Worm (Caenorhabditis elegans) whole organism, L4 larva: ENCODE data around the gene T24H10.1.
"Not testable (repeated sequence)": the region's sequence is repeated elsewhere in the genome, so short reads cannot be mapped to it uniquely, and the experiment has no call there.

Source experiments
- D1046.2 ChIP-seq: fragments of 200-800 bp; sonication (Bioruptor generic); IDR thresholded peaks from 2 replicates; pipeline ENCODE4 v1.3.6; 2022; ENCODE audit warnings: missing genetic modification characterization, missing compliant biosample characterization
- F26F4.8 ChIP-seq: fragments of 200-800 bp; sonication (Bioruptor generic); conservative IDR thresholded peaks from 2 replicates; pipeline ENCODE4 v1.3.6; 2022; ENCODE audit warnings: missing genetic modification characterization, missing compliant biosample characterization
- F44E2.7 ChIP-seq: fragments of 200-800 bp; sonication (Bioruptor generic); IDR thresholded peaks from 2 replicates; pipeline ENCODE4 v2.1.2; 2022; ENCODE audit warnings: missing genetic modification characterization, missing compliant biosample characterization
- T20F7.1 ChIP-seq: fragments of 200-800 bp; sonication (Bioruptor generic); optimal IDR thresholded peaks from 2 replicates; lab custom pipeline; 2018; ENCODE audit warnings: mild to moderate bottlenecking, missing genetic modification characterization, missing compliant biosample characterization
- T26A8.4 ChIP-seq: fragments of 200-800 bp; sonication (Bioruptor generic); IDR thresholded peaks from 2 replicates; pipeline ENCODE4 v1.3.6; 2022; ENCODE audit warnings: missing genetic modification characterization, missing compliant biosample characterization
- Y105C5A.15 ChIP-seq: fragments of 200-800 bp; sonication (Bioruptor generic); IDR thresholded peaks from 2 replicates; pipeline ENCODE4 v1.3.6; 2022; ENCODE audit warnings: missing genetic modification characterization, missing compliant biosample characterization
- Y48G9A.11 ChIP-seq: fragments of 200-800 bp; sonication (Bioruptor generic); IDR thresholded peaks from 2 replicates; pipeline ENCODE4 v1.3.6; 2022; ENCODE audit warnings: missing genetic modification reagents, missing genetic modification characterization, missing compliant biosample characterization
- Y75B8A.6 ChIP-seq: fragments of 200-800 bp; sonication (Bioruptor generic); IDR thresholded peaks from 2 replicates; pipeline ENCODE4 v1.3.6; 2022; ENCODE audit warnings: missing genetic modification reagents, missing genetic modification characterization, missing compliant biosample characterization
- ZK337.2 ChIP-seq: fragments of 200-800 bp; sonication (Bioruptor generic); IDR thresholded peaks from 2 replicates; pipeline ENCODE4 v1.3.6; 2022; ENCODE audit warnings: missing genetic modification reagents, missing genetic modification characterization, missing compliant biosample characterization
- aha-1 ChIP-seq: fragments of 150-350 bp; peaks from one replicate; lab custom pipeline; 2014; ENCODE audit warnings: missing biosample characterization, missing genetic modification characterization
- arid-1 ChIP-seq: fragments of 200-800 bp; sonication (Bioruptor generic); conservative IDR thresholded peaks from 2 replicates; pipeline ENCODE4 v1.3.6; 2022; ENCODE audit warnings: missing genetic modification reagents, missing genetic modification characterization, missing compliant biosample characterization
- ceh-20 ChIP-seq: fragments of 200-800 bp; sonication (Bioruptor generic); IDR thresholded peaks from 2 replicates; pipeline ENCODE4 v1.3.6; 2022; ENCODE audit warnings: missing genetic modification reagents, missing genetic modification characterization, missing compliant biosample characterization
- ceh-44 ChIP-seq: fragments of 200-800 bp; sonication (Bioruptor generic); IDR thresholded peaks from 2 replicates; pipeline ENCODE4 v1.3.6; 2022; ENCODE audit warnings: missing genetic modification reagents, missing genetic modification characterization, missing compliant biosample characterization
- dmd-6 ChIP-seq: fragments of 200-800 bp; sonication (Bioruptor generic); IDR thresholded peaks from 2 replicates; pipeline ENCODE4 v1.3.6; 2022; ENCODE audit warnings: missing genetic modification reagents, missing genetic modification characterization, missing compliant biosample characterization
- dmd-8 ChIP-seq: fragments of 200-800 bp; sonication (Bioruptor generic); IDR thresholded peaks from 2 replicates; pipeline ENCODE4 v1.3.6; 2022; ENCODE audit warnings: missing genetic modification characterization, missing compliant biosample characterization
- dmd-9 ChIP-seq: fragments of 200-800 bp; sonication (Bioruptor generic); IDR thresholded peaks from 2 replicates; pipeline ENCODE4 v1.3.6; 2022; ENCODE audit warnings: missing genetic modification reagents, missing genetic modification characterization, missing compliant biosample characterization
- egl-43 ChIP-seq: fragments of 200-800 bp; sonication (Bioruptor generic); IDR thresholded peaks from 2 replicates; pipeline ENCODE4 v1.3.6; 2022; ENCODE audit warnings: missing genetic modification reagents, missing genetic modification characterization, missing compliant biosample characterization
- hmg-1.1 ChIP-seq: fragments of 200-800 bp; sonication (Bioruptor generic); IDR thresholded peaks from 2 replicates; pipeline ENCODE4 v1.3.6; 2022; ENCODE audit warnings: missing genetic modification reagents, missing genetic modification characterization, missing compliant biosample characterization
- lim-7 ChIP-seq: fragments of 200-800 bp; sonication (Bioruptor generic); IDR thresholded peaks from 2 replicates; pipeline ENCODE4 v1.3.6; 2022; ENCODE audit warnings: missing genetic modification characterization, missing compliant biosample characterization
- lin-1 ChIP-seq: fragments of 200-800 bp; sonication (Bioruptor generic); IDR thresholded peaks from 2 replicates; pipeline ENCODE4 v1.3.6; 2022; ENCODE audit warnings: missing genetic modification reagents, missing genetic modification characterization, missing compliant biosample characterization
- lin-29 ChIP-seq: fragments of 200-800 bp; sonication (Bioruptor generic); IDR thresholded peaks from 2 replicates; pipeline ENCODE4 v1.3.6; 2022; ENCODE audit warnings: missing genetic modification reagents, missing genetic modification characterization, missing compliant biosample characterization
- lin-38 ChIP-seq: fragments of 200-800 bp; sonication (Bioruptor generic); IDR thresholded peaks from 2 replicates; pipeline ENCODE4 v1.3.6; 2022; ENCODE audit warnings: missing genetic modification reagents, missing genetic modification characterization, missing compliant biosample characterization
- lir-3 ChIP-seq: sonication (generic microtip); optimal IDR thresholded peaks from 2 replicates; lab custom pipeline; 2016; ENCODE audit warnings: mild to moderate bottlenecking, missing genetic modification characterization, missing compliant biosample characterization
- madf-5 ChIP-seq, 2 experiments: fragments of 200-800 bp; sonication (Bioruptor generic); IDR thresholded peaks; 2 replicates each; pipeline ENCODE4 v1.3.6; 2022; ENCODE audit warnings: missing compliant biosample characterization in 2 of 2, missing genetic modification characterization in 2 of 2
- madf-9 ChIP-seq: fragments of 200-800 bp; sonication (Bioruptor generic); conservative IDR thresholded peaks from 2 replicates; pipeline ENCODE4 v1.3.6; 2022; ENCODE audit warnings: missing genetic modification reagents, missing genetic modification characterization, missing compliant biosample characterization
- mdt-29 ChIP-seq: fragments of 200-800 bp; sonication (Bioruptor generic); IDR thresholded peaks from 2 replicates; pipeline ENCODE4 v1.3.6; 2022; ENCODE audit warnings: missing genetic modification reagents, missing genetic modification characterization, missing compliant biosample characterization
- mxl-2 ChIP-seq: fragments of 200-800 bp; sonication (Bioruptor generic); conservative IDR thresholded peaks from 2 replicates; pipeline ENCODE4 v1.3.6; 2022; ENCODE audit warnings: missing genetic modification reagents, missing genetic modification characterization, missing compliant biosample characterization
- nhr-41 ChIP-seq: fragments of 200-800 bp; sonication (Bioruptor generic); IDR thresholded peaks from 2 replicates; pipeline ENCODE4 v1.3.6; 2022; ENCODE audit warnings: missing genetic modification reagents, missing genetic modification characterization, missing compliant biosample characterization
- nhr-42 ChIP-seq: fragments of 200-800 bp; sonication (Bioruptor generic); IDR thresholded peaks from 2 replicates; pipeline ENCODE4 v1.3.6; 2022; ENCODE audit warnings: missing genetic modification characterization, missing compliant biosample characterization
- pha-4 ChIP-seq, 2 experiments: fragments of 150-350 bp in 1 of 2; fragments of 200-800 bp in 1 of 2; sonication (Bioruptor generic) in 1 of 2; IDR thresholded peaks in 1 of 2; optimal IDR thresholded peaks in 1 of 2; 2 replicates each; pipeline versions ENCODE4 v1.3.6 to Lab custom; 2014 to 2022; ENCODE audit warnings: missing genetic modification characterization in 2 of 2, missing genetic modification reagents in 2 of 2, missing biosample characterization in 1 of 2, missing compliant biosample characterization in 1 of 2
- php-3 ChIP-seq: fragments of 200-800 bp; sonication (Bioruptor generic); IDR thresholded peaks from 2 replicates; pipeline ENCODE4 v1.3.6; 2022; ENCODE audit warnings: missing genetic modification reagents, missing genetic modification characterization, missing compliant biosample characterization
- saeg-2 ChIP-seq: fragments of 200-800 bp; sonication (Bioruptor generic); IDR thresholded peaks from 2 replicates; pipeline ENCODE4 v1.3.6; 2022; ENCODE audit warnings: missing genetic modification reagents, missing genetic modification characterization, missing compliant biosample characterization
- set-16 ChIP-seq: fragments of 200-800 bp; sonication (Bioruptor generic); IDR thresholded peaks from 2 replicates; pipeline ENCODE4 v1.3.6; 2022; ENCODE audit warnings: missing genetic modification reagents, missing genetic modification characterization, missing compliant biosample characterization
- snpc-1.2 ChIP-seq: fragments of 200-800 bp; sonication (Bioruptor generic); IDR thresholded peaks from 2 replicates; pipeline ENCODE4 v1.3.6; 2022; ENCODE audit warnings: missing genetic modification reagents, missing genetic modification characterization, missing compliant biosample characterization
- tra-1 ChIP-seq: fragments of 200-800 bp; sonication (Bioruptor generic); IDR thresholded peaks from 2 replicates; pipeline ENCODE4 v1.3.6; 2022; ENCODE audit warnings: missing genetic modification reagents, missing genetic modification characterization, missing compliant biosample characterization
- vab-7 ChIP-seq: fragments of 200-800 bp; sonication (Bioruptor generic); IDR thresholded peaks from 2 replicates; pipeline ENCODE4 v1.3.6; 2022; ENCODE audit warnings: missing genetic modification reagents, missing genetic modification characterization, missing compliant biosample characterization
- zfp-3 ChIP-seq: fragments of 200-800 bp; sonication (Bioruptor generic); conservative IDR thresholded peaks from 2 replicates; pipeline ENCODE4 v1.3.6; 2022; ENCODE audit warnings: missing genetic modification reagents, missing genetic modification characterization, missing compliant biosample characterization

Gene T24H10.1

DNA sequence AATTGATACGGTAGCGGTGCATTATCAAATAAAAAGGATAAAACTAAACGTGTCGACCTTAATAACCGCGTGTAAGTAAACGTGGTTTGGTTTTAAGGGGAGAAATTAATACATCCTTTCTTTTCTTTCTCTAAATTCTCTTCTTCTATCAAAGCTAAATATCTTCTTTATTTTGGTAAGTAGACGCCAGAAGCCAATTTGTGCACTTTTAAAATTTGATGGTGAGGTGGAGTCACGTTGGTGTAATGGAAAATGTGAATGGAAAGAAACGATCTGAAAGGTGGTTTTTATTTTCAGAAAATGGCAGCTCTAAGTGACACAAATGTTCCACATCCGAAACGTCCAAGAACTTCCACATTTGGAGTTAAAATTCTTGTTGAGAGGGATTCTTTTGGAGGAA lies 1.6 kb downstream of the T24H10.1 start, which contains the start of gene T24H10.5:
Gene T24H10.5, plus strand, starts transcription at position 301 of the 400 bp plus-strand sequence.
- no peak for TF ChIP-seq lir-3 (tag; lab: Kevin White, UChicago)
- no peak for TF ChIP-seq T20F7.1 (GFP tag; lab: Kevin White, UChicago)
- TF ChIP-seq aha-1, result peak; percentile 40

DNA sequence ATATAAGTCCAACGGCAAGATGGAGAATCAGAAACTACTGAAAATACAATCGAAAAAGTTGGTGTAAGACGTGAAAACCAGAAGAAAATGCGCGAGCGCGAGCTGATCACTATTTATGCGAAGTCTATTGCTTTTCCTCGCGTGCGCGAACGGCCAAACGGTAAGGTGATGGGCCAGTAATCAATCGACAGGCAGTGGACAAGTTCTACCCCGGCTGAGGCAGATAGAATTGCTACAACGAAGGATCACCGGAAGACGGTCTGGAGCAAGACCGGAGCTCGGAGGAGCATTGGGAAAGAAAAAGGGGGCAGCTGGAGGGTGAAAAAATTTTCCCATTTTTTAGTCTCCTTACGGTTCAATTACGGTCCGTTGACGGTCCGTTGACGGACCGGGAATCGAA lies 3.5 kb downstream of the T24H10.1 start:
- TF ChIP-seq hmg-1.1 (GFP tag; lab: Robert Waterston, UW) (peak; percentile 20; the same call in 1 of the 2 replicates), saeg-2 (GFP tag; lab: Robert Waterston, UW) (0 out of 2 replicates have a peak, but pooled peaks have one; percentile 54), dmd-6 (GFP tag; lab: Robert Waterston, UW) (peak; percentile 37), ZK337.2 (GFP tag; lab: Robert Waterston, UW) (0 out of 2 replicates have a peak, but pooled peaks have one; percentile 41), ceh-44 (peak; percentile 60; the same call in 1 of the 2 replicates), dmd-8 (GFP tag; lab: Robert Waterston, UW) (peak; percentile 97), F26F4.8 (GFP tag; lab: Robert Waterston, UW) (peak; percentile 89), mxl-2 (GFP tag; lab: Robert Waterston, UW) (0 out of 2 replicates have a peak, but pooled peaks have one; percentile 17), lin-29 (GFP tag; lab: Robert Waterston, UW) (0 out of 2 replicates have a peak, but pooled peaks have one; percentile 42), Y48G9A.11 (peak; percentile 85), Y105C5A.15 (GFP tag; lab: Robert Waterston, UW) (peak; percentile 69; the same call in 1 of the 2 replicates), T26A8.4 (GFP tag; lab: Robert Waterston, UW) (peak; percentile 82), madf-5 (GFP tag; IDR thresholded peaks at IDR 0.05; lab: Robert Waterston, UW) (peak; percentile 61 to 77; a peak in 2 of 4 replicates), tra-1 (GFP tag; lab: Robert Waterston, UW) (peak; percentile 85; the same call in 1 of the 2 replicates), set-16 (peak; percentile 74), lin-38 (GFP tag; lab: Robert Waterston, UW) (peak; percentile 84), pha-4 (GFP tag; IDR thresholded peaks at IDR 0.05; lab: Robert Waterston, UW) (peak; percentile 89), Y75B8A.6 (GFP tag; lab: Robert Waterston, UW) (0 out of 2 replicates have a peak, but pooled peaks have one; percentile 38), madf-9 (GFP tag; lab: Robert Waterston, UW) (peak; percentile 69), dmd-9 (peak; percentile 72), php-3 (peak; percentile 75), vab-7 (GFP tag; lab: Robert Waterston, UW) (peak; percentile 81), mdt-29 (peak; percentile 53; the same call in 1 of the 2 replicates), ceh-20 (GFP tag; lab: Robert Waterston, UW) (peak; percentile 36; the same call in 1 of the 2 replicates), nhr-41 (GFP tag; lab: Robert Waterston, UW) (peak; percentile 74), F44E2.7 (GFP tag; lab: Robert Waterston, UW) (peak; percentile 93), lim-7 (GFP tag; lab: Robert Waterston, UW) (peak; percentile 92), arid-1 (GFP tag; lab: Robert Waterston, UW) (peak; percentile 91), lin-1 (GFP tag; lab: Robert Waterston, UW) (peak; percentile 87), nhr-42 (peak; percentile 78), egl-43 (peak; percentile 96), zfp-3 (GFP tag; lab: Robert Waterston, UW) (0 out of 2 replicates have a peak, but pooled peaks have one; percentile 29), D1046.2 (GFP tag; lab: Robert Waterston, UW) (peak; percentile 86), snpc-1.2 (GFP tag; lab: Robert Waterston, UW) (peak; percentile 91)
- not testable (repeated sequence) for TF ChIP-seq pha-4 (tag; optimal IDR thresholded peaks at IDR 0.05; lab: Kevin White, UChicago)
